Worm (Caenorhabditis elegans) whole organism, young adult: Measurements from ENCODE around the gene oac-40.

ENCODE experiments used
- B0019.2 ChIP-seq: fragments of 200-800 bp; sonication (Bioruptor generic); conservative IDR thresholded peaks from 2 replicates; pipeline ENCODE4 v1.3.6; 2022; ENCODE audit warnings: missing genetic modification reagents, missing genetic modification characterization, missing compliant biosample characterization
- T26A5.8 ChIP-seq: sonication (generic microtip); optimal IDR thresholded peaks from 2 replicates; lab custom pipeline; 2016; ENCODE audit warnings: missing genetic modification characterization, missing compliant biosample characterization
- lin-40 ChIP-seq: sonication (generic microtip); optimal IDR thresholded peaks from 2 replicates; lab custom pipeline; 2016; ENCODE audit warnings: missing genetic modification characterization, mild to moderate bottlenecking, missing compliant biosample characterization, missing genotype, missing genetic modification reagents
- unc-62 ChIP-seq: fragments of 150-350 bp; optimal IDR thresholded peaks from 2 replicates; lab custom pipeline; 2014; ENCODE audit warnings: missing biosample characterization, missing genetic modification reagents, missing genetic modification characterization

- no peak for TF ChIP-seq B0019.2 (GFP tag; lab: Robert Waterston, UW)
- TF ChIP-seq T26A5.8 (tag; lab: Kevin White, UChicago): no peak
- no peak for TF ChIP-seq lin-40
- TF ChIP-seq unc-62: no peak
Observed at ce11 chrV:9001175-9001574, 15.4 kb upstream of the oac-40 start, which contains the start of gene F59E11.2.
